Worm (Caenorhabditis elegans) whole organism, L1 larva: Measurements from ENCODE around the gene ifta-2.

Source experiments
- nhr-11 ChIP-seq: fragments of 150-350 bp; optimal IDR thresholded peaks from 2 replicates; lab custom pipeline; 2014; ENCODE audit warnings: missing biosample characterization, missing genetic modification characterization
- nhr-20 ChIP-seq: sonication (generic microtip); optimal IDR thresholded peaks from 2 replicates; lab custom pipeline; 2016; ENCODE audit warnings: mild to moderate bottlenecking, missing genetic modification characterization, missing compliant biosample characterization
- tbx-2 ChIP-seq: sonication (generic microtip); optimal IDR thresholded peaks from 2 replicates; lab custom pipeline; 2016; ENCODE audit warnings: missing genetic modification characterization, missing compliant biosample characterization

DNA sequence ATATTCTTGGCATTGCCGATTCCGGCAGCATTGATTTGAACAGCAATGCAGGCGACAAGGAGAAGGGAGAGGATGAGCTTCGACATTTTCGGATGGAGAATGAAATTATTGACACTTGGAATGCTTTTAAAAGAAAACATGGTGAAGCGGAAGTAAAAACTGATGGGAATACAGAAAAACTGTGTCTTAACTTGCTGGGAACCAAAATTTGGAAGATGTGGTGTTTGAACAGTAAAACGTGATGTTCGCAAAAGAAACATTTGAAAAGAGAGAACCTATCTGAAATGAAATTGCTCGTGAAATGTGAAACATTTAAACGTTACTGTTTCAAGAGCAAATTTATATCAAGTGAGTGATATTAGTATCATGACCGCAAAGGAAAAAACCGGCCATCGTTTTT is 37.1 kb downstream of the ifta-2 start, which contains the start of gene F26D10.13:
- no peak for TF ChIP-seq nhr-11 (tag; lab: Kevin White, UChicago)
- no peak for TF ChIP-seq nhr-20 (tag; lab: Kevin White, UChicago)
- no peak for TF ChIP-seq tbx-2 (tag; lab: Kevin White, UChicago)
